Fruit fly (Drosophila melanogaster) whole organism, wandering third instar larva: ENCODE results near the gene Tm2.

Experiments used
- Abd-B ChIP-seq: fragments of >200 bp; optimal IDR thresholded peaks from 2 replicates; lab custom pipeline; 2017; ENCODE audit warnings: missing biosample characterization, missing genetic modification characterization
- CG9705 ChIP-seq: fragments of 200-800 bp; sonication (Bioruptor generic); optimal IDR thresholded peaks from 2 replicates; lab custom pipeline; 2018; ENCODE audit warnings: missing biosample characterization, mild to moderate bottlenecking, missing genetic modification characterization
- CrebA ChIP-seq: fragments of 200-800 bp; sonication (Bioruptor generic); optimal IDR thresholded peaks from 2 replicates; lab custom pipeline; 2016; ENCODE audit warnings: missing biosample characterization, mild to moderate bottlenecking, missing genetic modification characterization, borderline replicate concordance
- Dfd ChIP-seq: fragments of >200 bp; optimal IDR thresholded peaks from 2 replicates; lab custom pipeline; 2017; ENCODE audit warnings: missing biosample characterization, missing genetic modification characterization
- Dif ChIP-seq: fragments of 200-275, 200-300 bp; sonication (Bioruptor generic); optimal IDR thresholded peaks from 2 replicates; lab custom pipeline; 2018; ENCODE audit warnings: missing biosample characterization, missing genetic modification characterization; ENCODE audit not compliant: partially characterized antibody
- GATAd ChIP-seq: sonication (Bioruptor generic); optimal IDR thresholded peaks from 2 replicates; lab custom pipeline; 2016; ENCODE audit warnings: missing biosample characterization, missing genetic modification characterization
- HLH106 ChIP-seq: fragments of 200-800 bp; optimal IDR thresholded peaks from 3 replicates; lab custom pipeline; 2019; ENCODE audit warnings: missing biosample characterization, mild to moderate bottlenecking, missing genetic modification characterization, moderate library complexity
- Hnf4 ChIP-seq: fragments of 200-800 bp; sonication (Bioruptor generic); optimal IDR thresholded peaks from 2 replicates; lab custom pipeline; 2016; ENCODE audit warnings: missing biosample characterization, mild to moderate bottlenecking, missing genetic modification characterization
- Hr78 ChIP-seq: fragments of >200 bp; optimal IDR thresholded peaks from 2 replicates; lab custom pipeline; 2017; ENCODE audit warnings: missing biosample characterization, missing genetic modification characterization
- Hr83 ChIP-seq: fragments of 200-300 bp; sonication (Bioruptor generic); optimal IDR thresholded peaks from 2 replicates; lab custom pipeline; 2016; ENCODE audit warnings: missing biosample characterization, mild to moderate bottlenecking, missing genetic modification characterization, moderate library complexity; ENCODE audit not compliant: poor library complexity, severe bottlenecking
- Jra ChIP-seq: sonication (Bioruptor generic); optimal IDR thresholded peaks from 2 replicates; lab custom pipeline; 2016; ENCODE audit warnings: missing biosample characterization, missing genetic modification characterization
- Myc ChIP-seq: fragments of >200 bp; optimal IDR thresholded peaks from 2 replicates; lab custom pipeline; 2017
- N ChIP-seq: fragments of >200 bp; optimal IDR thresholded peaks from 2 replicates; lab custom pipeline; 2018; ENCODE audit warnings: missing biosample characterization, missing external identifiers, missing genetic modification characterization
- OdsH ChIP-seq: fragments of 200-800 bp; sonication (Bioruptor generic); optimal IDR thresholded peaks from 2 replicates; lab custom pipeline; 2016; ENCODE audit warnings: missing biosample characterization, mild to moderate bottlenecking, missing genetic modification characterization
- Rel ChIP-seq, 2 experiments: fragments of 200-800 bp; sonication (Bioruptor generic) in 1 of 2; optimal IDR thresholded peaks; 2 replicates in 1 of 2; 3 replicates in 1 of 2; lab custom pipeline; 2016 to 2019; ENCODE audit warnings: mild to moderate bottlenecking in 2 of 2, missing biosample characterization in 2 of 2, missing genetic modification characterization in 2 of 2, moderate library complexity in 1 of 2
- Sp1 ChIP-seq: fragments of 200-800 bp; sonication (Bioruptor generic); optimal IDR thresholded peaks from 3 replicates; lab custom pipeline; 2019; ENCODE audit warnings: missing biosample characterization, mild to moderate bottlenecking, missing genetic modification characterization, moderate library complexity
- Vsx2 ChIP-seq: fragments of 200-300, 225-300 bp; sonication (Bioruptor generic); optimal IDR thresholded peaks from 2 replicates; lab custom pipeline; 2018; ENCODE audit warnings: missing biosample characterization, missing genetic modification characterization; ENCODE audit not compliant: partially characterized antibody
- br ChIP-seq: fragments of 200-800 bp; sonication (Bioruptor generic); optimal IDR thresholded peaks from 2 replicates; lab custom pipeline; 2016; ENCODE audit warnings: missing biosample characterization, missing genetic modification characterization
- dsf ChIP-seq: sonication (Bioruptor generic); optimal IDR thresholded peaks from 2 replicates; lab custom pipeline; 2016; ENCODE audit warnings: missing biosample characterization, missing genetic modification characterization, borderline replicate concordance
- ey ChIP-seq: fragments of 200-800 bp; sonication (Bioruptor generic); optimal IDR thresholded peaks from 2 replicates; lab custom pipeline; 2016; ENCODE audit warnings: missing biosample characterization, missing genetic modification characterization
- foxo ChIP-seq, 2 experiments: fragments of 200-800 bp; sonication (Bioruptor generic); optimal IDR thresholded peaks; 2 replicates in 1 of 2; 3 replicates in 1 of 2; lab custom pipeline; 2016 to 2017; ENCODE audit warnings: missing biosample characterization in 2 of 2, missing genetic modification characterization in 2 of 2
- fru ChIP-seq: fragments of 200-800 bp; sonication (Bioruptor generic); optimal IDR thresholded peaks from 3 replicates; lab custom pipeline; 2016; ENCODE audit warnings: missing biosample characterization, mild to moderate bottlenecking, missing genetic modification characterization
- h ChIP-seq: fragments of 200-800 bp; sonication (Bioruptor generic); optimal IDR thresholded peaks from 3 replicates; lab custom pipeline; 2016; ENCODE audit warnings: missing biosample characterization, mild to moderate bottlenecking, missing genetic modification characterization
- jim ChIP-seq: fragments of 175-275, 200-325 bp; sonication (Bioruptor generic); optimal IDR thresholded peaks from 2 replicates; lab custom pipeline; 2016; ENCODE audit warnings: missing biosample characterization, mild to moderate bottlenecking, missing genetic modification characterization
- pan ChIP-seq: fragments of >200 bp; optimal IDR thresholded peaks from 2 replicates; lab custom pipeline; 2017
- psq ChIP-seq: fragments of 200-800 bp; sonication (Bioruptor generic); optimal IDR thresholded peaks from 3 replicates; lab custom pipeline; 2017; ENCODE audit warnings: missing biosample characterization, mild to moderate bottlenecking, missing genetic modification characterization, moderate library complexity
- rgr ChIP-seq: fragments of 200-800 bp; sonication (Bioruptor generic); optimal IDR thresholded peaks from 3 replicates; lab custom pipeline; 2016; ENCODE audit warnings: missing biosample characterization, mild to moderate bottlenecking, missing genetic modification characterization
- sv ChIP-seq: fragments of 200-800 bp; sonication (Bioruptor generic); optimal IDR thresholded peaks from 3 replicates; lab custom pipeline; 2016; ENCODE audit warnings: missing biosample characterization, missing genetic modification characterization
- tai ChIP-seq: sonication (Bioruptor generic); optimal IDR thresholded peaks from 2 replicates; lab custom pipeline; 2016; ENCODE audit warnings: missing biosample characterization, missing genetic modification characterization
- usp ChIP-seq: fragments of >200 bp; optimal IDR thresholded peaks from 2 replicates; lab custom pipeline; 2017; ENCODE audit warnings: missing biosample characterization, missing genetic modification characterization
- woc ChIP-seq: sonication (Bioruptor generic); optimal IDR thresholded peaks from 2 replicates; lab custom pipeline; 2016; ENCODE audit warnings: missing biosample characterization, mild to moderate bottlenecking, missing genetic modification characterization

Tm2 gene

dm6 chr3R:15354019-15354418, 44.0 kb downstream of the Tm2 start:
- TF ChIP-seq foxo (GFP tag; optimal IDR thresholded peaks at IDR 0.05; lab: Kevin White, UChicago): no peak
- TF ChIP-seq psq (GFP tag; lab: Kevin White, UChicago): no peak
- TF ChIP-seq fru (GFP tag; lab: Kevin White, UChicago): no peak
- no peak for TF ChIP-seq Rel (GFP tag; optimal IDR thresholded peaks at IDR 0.05; lab: Kevin White, UChicago)
- no peak for TF ChIP-seq Rel (tag; optimal IDR thresholded peaks at IDR 0.05; lab: Kevin White, UChicago)
- no peak for TF ChIP-seq tai
- TF ChIP-seq Dfd (GFP tag; lab: Kevin White, UChicago): no peak
- TF ChIP-seq CG9705 (GFP tag; lab: Kevin White, UChicago): no peak
- no peak for TF ChIP-seq usp
- TF ChIP-seq Hr78 (GFP tag; lab: Kevin White, UChicago): no peak
- no peak for TF ChIP-seq jim
- TF ChIP-seq OdsH (GFP tag; lab: Kevin White, UChicago): no peak
- no peak for TF ChIP-seq Sp1 (GFP tag; lab: Kevin White, UChicago)
- no peak for TF ChIP-seq Abd-B
- TF ChIP-seq pan (lab: Kevin White, UChicago): no peak
- no peak for TF ChIP-seq Hr83 (GFP tag; lab: Kevin White, UChicago)
- no peak for TF ChIP-seq Myc (lab: Kevin White, UChicago)
- TF ChIP-seq Vsx2: no peak

dm6 chr3R:15356152-15356551, 46.2 kb downstream of the Tm2 start:
- TF ChIP-seq GATAd (no peak), Rel (GFP tag; optimal IDR thresholded peaks at IDR 0.05; lab: Kevin White, UChicago) (no peak), Rel (tag; optimal IDR thresholded peaks at IDR 0.05; lab: Kevin White, UChicago) (no peak), br (GFP tag; lab: Kevin White, UChicago) (no peak), N (GFP tag; lab: Kevin White, UChicago) (no peak), psq (GFP tag; lab: Kevin White, UChicago) (no peak), dsf (no peak), Sp1 (GFP tag; lab: Kevin White, UChicago) (no peak), CG9705 (GFP tag; lab: Kevin White, UChicago) (no peak), foxo (GFP tag; optimal IDR thresholded peaks at IDR 0.05; lab: Kevin White, UChicago) (no peak), Jra (GFP tag; lab: Kevin White, UChicago) (no peak)
- TF ChIP-seq, all 38 proteins: peak for 0

dm6 chr3R:15356645-15357431, 46.8 kb downstream of the Tm2 start, which contains the start of the genes Atg4b and Hibch:
TSS of gene Atg4b (minus strand) at chr3R:15356924.
TSS of gene Hibch (plus strand) at chr3R:15357229.
- peak; percentile 80 for TF ChIP-seq rgr
- TF ChIP-seq Sp1 (GFP tag; lab: Kevin White, UChicago): peak; percentile 84
- no peak for TF ChIP-seq CrebA (GFP tag; lab: Kevin White, UChicago)
- TF ChIP-seq HLH106 (tag; lab: Kevin White, UChicago): peak; percentile 93
- TF ChIP-seq ey (GFP tag; lab: Kevin White, UChicago): peak; percentile 56
- no peak for TF ChIP-seq woc (GFP tag; lab: Kevin White, UChicago)
- peak; percentile 82 for TF ChIP-seq CG9705 (GFP tag; lab: Kevin White, UChicago)
- no peak for TF ChIP-seq Rel (GFP tag; optimal IDR thresholded peaks at IDR 0.05; lab: Kevin White, UChicago)
- TF ChIP-seq Rel (tag; optimal IDR thresholded peaks at IDR 0.05; lab: Kevin White, UChicago): peak; percentile 84
- no peak for TF ChIP-seq Dfd (GFP tag; lab: Kevin White, UChicago)
- TF ChIP-seq fru (GFP tag; lab: Kevin White, UChicago): peak; percentile 89
- TF ChIP-seq OdsH (GFP tag; lab: Kevin White, UChicago): peak; percentile 75
- peak; percentile 26 for TF ChIP-seq sv (GFP tag; lab: Kevin White, UChicago)
- TF ChIP-seq psq (GFP tag; lab: Kevin White, UChicago): peak; percentile 73
- peak in 1 of 2 experiments; percentile 83 for TF ChIP-seq foxo (GFP tag; optimal IDR thresholded peaks at IDR 0.05; lab: Kevin White, UChicago)
- peak; percentile 76 for TF ChIP-seq h (GFP tag; lab: Kevin White, UChicago)
- peak; percentile 57 for TF ChIP-seq br (GFP tag; lab: Kevin White, UChicago)
- no peak for TF ChIP-seq Myc (lab: Kevin White, UChicago)
- no peak for TF ChIP-seq Hnf4 (GFP tag; lab: Kevin White, UChicago)
- TF ChIP-seq, all 38 proteins: peak for 13

dm6 chr3R:15361490-15361889, 51.5 kb downstream of the Tm2 start, which contains the start of the genes Cog2 and Trax:
TSS of gene Cog2 (minus strand) at chr3R:15361657.
TSS of gene Trax (plus strand) at chr3R:15361692.
- TF ChIP-seq CG9705 (GFP tag; lab: Kevin White, UChicago) (no peak), usp (no peak), Hnf4 (GFP tag; lab: Kevin White, UChicago) (no peak), Myc (lab: Kevin White, UChicago) (no peak), tai (no peak), rgr (no peak), psq (GFP tag; lab: Kevin White, UChicago) (no peak), Dif (GFP tag; lab: Kevin White, UChicago) (no peak), N (GFP tag; lab: Kevin White, UChicago) (no peak), br (GFP tag; lab: Kevin White, UChicago) (no peak), Sp1 (GFP tag; lab: Kevin White, UChicago) (no peak), CrebA (GFP tag; lab: Kevin White, UChicago) (no peak)
- TF ChIP-seq, all 38 proteins: peak for 0
